Fruit fly (Drosophila melanogaster) whole organism, embryonic: Measurements from ENCODE around the gene CG34290.

Experiments
- CG10209 ChIP-seq: fragments of 200-800 bp; sonication (Bioruptor generic); optimal IDR thresholded peaks from 3 replicates; lab custom pipeline; 2017; ENCODE audit warnings: missing biosample characterization, mild to moderate bottlenecking, missing genetic modification characterization, missing genetic modification reagents
- CG1024 ChIP-seq: fragments of 200-800 bp; sonication (Bioruptor generic); IDR thresholded peaks from 2 replicates; pipeline ENCODE4 v1.3.6; 2022; ENCODE audit warnings: missing biosample characterization, missing genetic modification characterization
- CG10274 ChIP-seq: fragments of 200-800 bp; sonication (Bioruptor generic); optimal IDR thresholded peaks from 3 replicates; lab custom pipeline; 2017; ENCODE audit warnings: missing biosample characterization, mild to moderate bottlenecking, missing genetic modification characterization
- CG11456 ChIP-seq: fragments of 200-800 bp; sonication (Bioruptor generic); IDR thresholded peaks from 3 replicates; pipeline ENCODE4 v1.3.6; 2022; ENCODE audit warnings: missing biosample characterization, missing genetic modification characterization
- CG18619 ChIP-seq: fragments of 200-800 bp; sonication (Bioruptor generic); optimal IDR thresholded peaks from 3 replicates; lab custom pipeline; 2017; ENCODE audit warnings: missing biosample characterization, mild to moderate bottlenecking, missing genetic modification characterization
- CG33557 ChIP-seq: fragments of 200-800 bp; sonication (Bioruptor generic); optimal IDR thresholded peaks from 2 replicates; lab custom pipeline; 2019; ENCODE audit warnings: missing biosample characterization, mild to moderate bottlenecking, missing genetic modification characterization, moderate library complexity
- CG4328 ChIP-seq: fragments of 200-800 bp; sonication (Bioruptor generic); optimal IDR thresholded peaks from 3 replicates; lab custom pipeline; 2017; ENCODE audit warnings: missing biosample characterization, missing genetic modification reagents, missing genetic modification characterization
- CG4854 ChIP-seq: fragments of 200-800 bp; sonication (Bioruptor generic); optimal IDR thresholded peaks from 2 replicates; lab custom pipeline; 2016; ENCODE audit warnings: missing biosample characterization, missing genetic modification characterization, inconsistent platforms
- CG9876 ChIP-seq: fragments of 200-800 bp; sonication (Bioruptor generic); optimal IDR thresholded peaks from 2 replicates; lab custom pipeline; 2016; ENCODE audit warnings: missing biosample characterization, missing genetic modification characterization
- Drgx ChIP-seq: fragments of 200-800 bp; sonication (Bioruptor generic); IDR thresholded peaks from 2 replicates; pipeline ENCODE4 v1.3.6; 2022; ENCODE audit warnings: missing biosample characterization, missing genetic modification characterization
- E2f1 ChIP-seq: fragments of 200-800 bp; sonication (Bioruptor generic); IDR thresholded peaks from 2 replicates; pipeline ENCODE4 v1.3.6; 2022; ENCODE audit warnings: missing biosample characterization, missing genetic modification characterization
- Eip74EF ChIP-seq, 2 experiments: fragments of 200-800 bp in 1 of 2; fragments of >200 bp in 1 of 2; sonication (Bioruptor generic) in 1 of 2; optimal IDR thresholded peaks; 2 replicates each; lab custom pipeline; 2017 to 2019; ENCODE audit warnings: missing biosample characterization in 2 of 2, missing genetic modification characterization in 2 of 2, mild to moderate bottlenecking in 1 of 2, moderate library complexity in 1 of 2
- HmgZ ChIP-seq: fragments of 200-800 bp; sonication (Bioruptor generic); optimal IDR thresholded peaks from 2 replicates; lab custom pipeline; 2018; ENCODE audit warnings: missing biosample characterization, mild to moderate bottlenecking, missing genetic modification characterization
- Hmr ChIP-seq: fragments of 200-800 bp; sonication (Bioruptor generic); optimal IDR thresholded peaks from 3 replicates; lab custom pipeline; 2017; ENCODE audit warnings: mild to moderate bottlenecking, missing biosample characterization, missing genetic modification reagents, missing genetic modification characterization
- Mrtf ChIP-seq: fragments of 200-800 bp; sonication (Bioruptor generic); IDR thresholded peaks from 3 replicates; pipeline ENCODE4 v1.3.6; 2022; ENCODE audit warnings: missing biosample characterization, missing genetic modification characterization
- Oli ChIP-seq: fragments of 200-800 bp; sonication (Bioruptor generic); optimal IDR thresholded peaks from 2 replicates; lab custom pipeline; 2018; ENCODE audit warnings: missing biosample characterization, mild to moderate bottlenecking, missing genetic modification characterization, moderate library complexity
- Tbp ChIP-seq: fragments of >200 bp; optimal IDR thresholded peaks from 2 replicates; lab custom pipeline; 2018; ENCODE audit warnings: missing biosample characterization, missing genetic modification characterization
- Vsx1 ChIP-seq: fragments of 200-800 bp; sonication (Bioruptor generic); optimal IDR thresholded peaks from 2 replicates; lab custom pipeline; 2017; ENCODE audit warnings: missing biosample characterization, mild to moderate bottlenecking, missing genetic modification characterization, missing genetic modification reagents
- amos ChIP-seq: fragments of 200-800 bp; sonication (Bioruptor generic); IDR thresholded peaks from 2 replicates; pipeline ENCODE4 v1.3.6; 2022; ENCODE audit warnings: missing biosample characterization, missing genetic modification characterization; ENCODE audit not compliant: partially characterized antibody
- ap ChIP-seq: fragments of 200-800 bp; sonication (Bioruptor generic); IDR thresholded peaks from 2 replicates; pipeline ENCODE4 v1.3.6; 2022; ENCODE audit warnings: missing biosample characterization, missing genetic modification characterization
- bcd ChIP-seq: fragments of 200-800 bp; sonication (Bioruptor generic); optimal IDR thresholded peaks from 2 replicates; lab custom pipeline; 2017; ENCODE audit warnings: missing biosample characterization, mild to moderate bottlenecking, missing genetic modification characterization
- bsh ChIP-seq, 2 experiments: fragments of 200-800 bp; sonication (Bioruptor generic); optimal IDR thresholded peaks; 2 replicates each; lab custom pipeline; 2017 to 2018; ENCODE audit warnings: mild to moderate bottlenecking in 2 of 2, missing biosample characterization in 2 of 2, missing genetic modification characterization in 2 of 2, moderate library complexity in 1 of 2
- chm ChIP-seq: fragments of 200-800 bp; sonication (Bioruptor generic); IDR thresholded peaks from 2 replicates; pipeline ENCODE4 v1.3.6; 2022; ENCODE audit warnings: missing biosample characterization, missing genetic modification characterization
- crol ChIP-seq: fragments of 200-800 bp; sonication (Bioruptor generic); IDR thresholded peaks from 2 replicates; pipeline ENCODE4 v1.3.6; 2022; ENCODE audit warnings: missing biosample characterization, missing genetic modification characterization
- cwo ChIP-seq: fragments of 200-800 bp; sonication (Bioruptor generic); optimal IDR thresholded peaks from 3 replicates; lab custom pipeline; 2017; ENCODE audit warnings: missing biosample characterization, missing genetic modification characterization, mild to moderate bottlenecking, moderate library complexity, missing genetic modification reagents
- dmrt99B ChIP-seq: fragments of 200-800 bp; sonication (Bioruptor generic); optimal IDR thresholded peaks from 2 replicates; lab custom pipeline; 2018; ENCODE audit warnings: missing biosample characterization, mild to moderate bottlenecking, missing genetic modification characterization, moderate library complexity
- fd102C ChIP-seq: fragments of 200-800 bp; sonication (Bioruptor generic); optimal IDR thresholded peaks from 2 replicates; lab custom pipeline; 2018; ENCODE audit warnings: missing biosample characterization, mild to moderate bottlenecking, missing genetic modification characterization, moderate library complexity
- gt ChIP-seq: fragments of 200-800 bp; sonication (Bioruptor generic); IDR thresholded peaks from 2 replicates; pipeline ENCODE4 v1.3.6; 2022; ENCODE audit warnings: missing biosample characterization, missing genetic modification characterization
- her ChIP-seq: fragments of 200-800 bp; sonication (Bioruptor generic); optimal IDR thresholded peaks from 2 replicates; lab custom pipeline; 2016; ENCODE audit warnings: missing biosample characterization, missing genetic modification characterization
- nom ChIP-seq: fragments of 200-800 bp; sonication (Bioruptor generic); optimal IDR thresholded peaks from 2 replicates; lab custom pipeline; 2017; ENCODE audit warnings: missing biosample characterization, missing genetic modification characterization, mild to moderate bottlenecking, moderate library complexity, missing genetic modification reagents
- pho ChIP-seq: fragments of 200-800 bp; sonication (Bioruptor generic); optimal IDR thresholded peaks from 2 replicates; lab custom pipeline; 2016; ENCODE audit warnings: missing biosample characterization, missing genetic modification characterization
- prd ChIP-seq, 3 experiments: fragments of >200 bp in 2 of 3; fragments of 200-800 bp in 1 of 3; sonication (Bioruptor generic) in 1 of 3; optimal IDR thresholded peaks in 2 of 3; IDR thresholded peaks in 1 of 3; 2 replicates in 2 of 3; 3 replicates in 1 of 3; pipeline versions ENCODE4 v1.3.6 to Lab custom; 2017 to 2022; ENCODE audit warnings: missing biosample characterization in 1 of 3, missing genetic modification characterization in 1 of 3
- ro ChIP-seq: fragments of 200-800 bp; sonication (Bioruptor generic); IDR thresholded peaks from 2 replicates; pipeline ENCODE4 v1.3.6; 2022; ENCODE audit warnings: missing biosample characterization, missing genetic modification characterization
- sens ChIP-seq: fragments of 200-800 bp; sonication (Bioruptor generic); peaks from one replicate; lab custom pipeline; 2016; ENCODE audit warnings: missing biosample characterization, missing genetic modification characterization
- sima ChIP-seq: fragments of 200-800 bp; sonication (Bioruptor generic); optimal IDR thresholded peaks from 2 replicates; lab custom pipeline; 2016; ENCODE audit warnings: missing biosample characterization, missing genetic modification characterization
- zen ChIP-seq: fragments of 200-800 bp; sonication (Bioruptor generic); optimal IDR thresholded peaks from 3 replicates; lab custom pipeline; 2018; ENCODE audit warnings: missing biosample characterization, mild to moderate bottlenecking, missing genetic modification characterization, moderate library complexity
- zf30C ChIP-seq: fragments of 200-800 bp; sonication (Bioruptor generic); optimal IDR thresholded peaks from 3 replicates; lab custom pipeline; 2018; ENCODE audit warnings: missing biosample characterization, mild to moderate bottlenecking, missing genetic modification characterization

The CG34290 gene

dm6 chr3R:24263588-24264413 lies 25.8 kb downstream of the CG34290 start (continued):
- TF ChIP-seq bcd (GFP tag; lab: Kevin White, UChicago) (peak; percentile 14), cwo (GFP tag; lab: Kevin White, UChicago) (no peak), Eip74EF (GFP tag; optimal IDR thresholded peaks at IDR 0.05; lab: Kevin White, UChicago) (peak in 1 of 2 experiments; percentile 17), zen (tag; lab: Kevin White, UChicago) (no peak), zf30C (GFP tag; lab: Kevin White, UChicago) (no peak), Vsx1 (GFP tag; lab: Kevin White, UChicago) (no peak), CG4854 (GFP tag; lab: Kevin White, UChicago) (no peak), Drgx (GFP tag; lab: Robert Waterston, UW) (peak; percentile 17; the same call in 1 of the 2 replicates), crol (GFP tag; lab: Robert Waterston, UW) (no peak), CG10274 (GFP tag; lab: Kevin White, UChicago) (no peak), CG4328 (GFP tag; lab: Kevin White, UChicago) (no peak), gt (GFP tag; lab: Robert Waterston, UW) (no peak), CG33557 (GFP tag; lab: Kevin White, UChicago) (no peak)
- TF ChIP-seq, all 482 proteins: peak for 49

- no peak for TF ChIP-seq her (GFP tag; lab: Kevin White, UChicago)
- TF ChIP-seq CG9876 = no peak
- no peak for TF ChIP-seq sima (GFP tag; lab: Kevin White, UChicago)
- TF ChIP-seq zen (tag; lab: Kevin White, UChicago) = no peak
- TF ChIP-seq ro (GFP tag; lab: Robert Waterston, UW) = no peak
- TF ChIP-seq Vsx1 (GFP tag; lab: Kevin White, UChicago) = no peak
- TF ChIP-seq Mrtf (GFP tag; lab: Robert Waterston, UW) = no peak
- no peak for TF ChIP-seq fd102C (GFP tag; lab: Kevin White, UChicago)
- no peak for TF ChIP-seq CG18619 (GFP tag; lab: Kevin White, UChicago)
- no peak for TF ChIP-seq amos (GFP tag; lab: Robert Waterston, UW)
- TF ChIP-seq CG1024 (GFP tag; lab: Robert Waterston, UW) = no peak
- TF ChIP-seq HmgZ (tag; lab: Kevin White, UChicago) = no peak
- TF ChIP-seq Tbp (GFP tag; lab: Kevin White, UChicago) = no peak
- no peak for TF ChIP-seq ap (GFP tag; lab: Robert Waterston, UW)
- no peak for TF ChIP-seq pho (GFP tag; lab: Kevin White, UChicago)
- no peak for TF ChIP-seq Hmr (GFP tag; lab: Kevin White, UChicago)
Measured at dm6 chr3R:24262923-24263322, 26.7 kb downstream of the CG34290 start.

- TF ChIP-seq Oli (tag; lab: Kevin White, UChicago) (no peak), Drgx (GFP tag; lab: Robert Waterston, UW) (0 out of 2 replicates have a peak, but pooled peaks have one; percentile 33), chm (GFP tag; lab: Robert Waterston, UW) (no peak), prd (optimal IDR thresholded peaks at IDR 0.05; lab: Kevin White, UChicago) (no peak), prd (GFP tag; IDR thresholded peaks at IDR 0.05; lab: Robert Waterston, UW) (no peak), dmrt99B (tag; lab: Kevin White, UChicago) (no peak), nom (GFP tag; lab: Kevin White, UChicago) (peak; percentile 9), bsh (GFP tag; optimal IDR thresholded peaks at IDR 0.05; lab: Kevin White, UChicago) (peak in 1 of 2 experiments; percentile 72), CG11456 (no peak), E2f1 (no peak), CG10209 (GFP tag; lab: Kevin White, UChicago) (no peak), sens (GFP tag; lab: Kevin White, UChicago) (peak; percentile 41), CG4328 (GFP tag; lab: Kevin White, UChicago) (no peak)
Measured at dm6 chr3R:24261380-24262021, 28.1 kb downstream of the CG34290 start.
